Worm (Caenorhabditis elegans) whole organism, L4 larva: Measurements from ENCODE around the gene fut-8.

Experiments used
- ama-1 ChIP-seq: fragments of 150-350 bp; optimal IDR thresholded peaks from 2 replicates; lab custom pipeline; 2014; ENCODE audit warnings: inconsistent platforms, mixed read lengths
- dpl-1 ChIP-seq: fragments of 150-350 bp; optimal IDR thresholded peaks from 2 replicates; lab custom pipeline; 2014; ENCODE audit warnings: missing biosample characterization, missing genetic modification reagents, missing genetic modification characterization
- egl-27 ChIP-seq: sonication (generic microtip); optimal IDR thresholded peaks from 3 replicates; lab custom pipeline; 2017; ENCODE audit warnings: missing biosample characterization, missing genetic modification reagents, missing genetic modification characterization
- jun-1 ChIP-seq: fragments of 150-350 bp; optimal IDR thresholded peaks from 2 replicates; lab custom pipeline; 2014; ENCODE audit warnings: missing biosample characterization, missing genetic modification reagents, missing genetic modification characterization
- tra-1 ChIP-seq: fragments of 200-800 bp; sonication (Bioruptor generic); IDR thresholded peaks from 2 replicates; pipeline ENCODE4 v1.3.6; 2022; ENCODE audit warnings: missing genetic modification reagents, missing genetic modification characterization, missing compliant biosample characterization

- TF ChIP-seq ama-1 (lab: Kevin White, UChicago), result no peak
- TF ChIP-seq egl-27 (tag; lab: Kevin White, UChicago), result no peak
- TF ChIP-seq jun-1 (tag; lab: Kevin White, UChicago), result no peak
- no peak for TF ChIP-seq tra-1 (GFP tag; lab: Robert Waterston, UW)
- TF ChIP-seq dpl-1 (GFP tag; lab: Kevin White, UChicago), result no peak
These were observed 47.1 kb downstream of the fut-8 start, which contains the start of gene pst-1 for ce11 chrV:5943167-5943566.
